Fruit fly (Drosophila melanogaster): ENCODE measurements around the gene CG13972.

Gene CG13972

DNA sequence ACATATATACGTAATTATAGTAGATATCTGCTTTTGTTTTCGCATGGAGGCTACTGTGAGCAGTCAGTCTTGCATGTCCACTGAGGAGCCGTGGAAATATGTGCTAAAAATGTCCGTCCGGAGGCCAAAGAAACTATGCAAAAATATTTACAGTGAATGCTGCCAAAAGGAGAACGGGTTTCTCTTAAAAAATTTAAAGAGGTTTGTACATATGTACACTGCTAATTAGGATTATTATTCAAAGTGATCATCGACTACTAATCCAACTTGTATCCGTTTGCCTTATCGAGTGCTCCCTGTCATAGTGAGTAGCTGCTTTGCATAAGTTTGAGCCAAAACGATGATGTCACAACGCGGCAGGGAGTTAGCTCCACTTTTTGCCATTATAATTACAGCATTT lies 39.9 kb upstream of the CG13972 start (continued):
- TF ChIP-seq Bteb2 (GFP tag; optimal IDR thresholded peaks at IDR 0.05) (no peak), CG17385 (GFP tag; optimal IDR thresholded peaks at IDR 0.05) (no peak), fru (optimal IDR thresholded peaks at IDR 0.05) (no peak), CG2199 (GFP tag; IDR thresholded peaks at IDR 0.05) (no peak), Opbp (GFP tag; IDR thresholded peaks at IDR 0.05; ENCODE audit: partially characterized antibody) (no peak), CG18262 (tag; optimal IDR thresholded peaks at IDR 0.05) (peak; percentile 7), tin (GFP tag; optimal IDR thresholded peaks at IDR 0.05) (peak; percentile 23), odd (GFP tag; optimal IDR thresholded peaks at IDR 0.05) (no peak), CG15269 (tag; optimal IDR thresholded peaks at IDR 0.05) (peak; percentile 52), CG31388 (GFP tag; optimal IDR thresholded peaks at IDR 0.05) (no peak), scrt (GFP tag; optimal IDR thresholded peaks at IDR 0.05) (peak; percentile 24), salm (tag; optimal IDR thresholded peaks at IDR 0.05) (no peak), Oli (tag; optimal IDR thresholded peaks at IDR 0.05) (peak; percentile 11), CG4730 (GFP tag; IDR thresholded peaks at IDR 0.05) (0 out of 2 replicates have a peak, but pooled peaks have one; percentile 11), chm (GFP tag; IDR thresholded peaks at IDR 0.05) (no peak), Rfx (GFP tag; IDR thresholded peaks at IDR 0.05) (peak; percentile 82), Fer3 (tag; optimal IDR thresholded peaks at IDR 0.05) (peak; percentile 59), gsb (GFP tag; IDR thresholded peaks at IDR 0.05) (no peak), h (optimal IDR thresholded peaks at IDR 0.05) (no peak), H2.0 (GFP tag; IDR thresholded peaks at IDR 0.05) (no peak), HmgD (GFP tag; optimal IDR thresholded peaks at IDR 0.05) (no peak), fd96Cb (tag; optimal IDR thresholded peaks at IDR 0.05) (no peak), CG3281 (GFP tag; optimal IDR thresholded peaks at IDR 0.05) (peak; percentile 61), Xrp1 (GFP tag; IDR thresholded peaks at IDR 0.05) (0 out of 2 replicates have a peak, but pooled peaks have one; percentile 18), CG3163 (GFP tag; optimal IDR thresholded peaks at IDR 0.05) (no peak), repo (GFP tag; optimal IDR thresholded peaks at IDR 0.05) (peak; percentile 24), CG17361 (GFP tag; IDR thresholded peaks at IDR 0.05) (peak; percentile 41; the same call in 2 of the 3 replicates), CG10267 (tag; optimal IDR thresholded peaks at IDR 0.05) (no peak), CG18599 (GFP tag; optimal IDR thresholded peaks at IDR 0.05) (peak; percentile 62), HLH4C (GFP tag; IDR thresholded peaks at IDR 0.05; ENCODE audit: partially characterized antibody) (no peak), slp2 (GFP tag; optimal IDR thresholded peaks at IDR 0.05) (no peak), org-1 (GFP tag; optimal IDR thresholded peaks at IDR 0.05) (peak; percentile 1), vvl (GFP tag; IDR thresholded peaks at IDR 0.05) (peak; percentile 67; the same call in 1 of the 2 replicates), CG4820 (GFP tag; optimal IDR thresholded peaks at IDR 0.05) (peak; percentile 2), Sry-δ (GFP tag; optimal IDR thresholded peaks at IDR 0.05) (peak; percentile 9), chn (GFP tag; optimal IDR thresholded peaks at IDR 0.05) (no peak), CG10959 (GFP tag; IDR thresholded peaks at IDR 0.05) (no peak), otp (GFP tag; IDR thresholded peaks at IDR 0.05) (no peak), CG9215 (GFP tag; IDR thresholded peaks at IDR 0.05) (peak; percentile 65), CG17912 (GFP tag; optimal IDR thresholded peaks at IDR 0.05) (no peak), Xbp1 (GFP tag; optimal IDR thresholded peaks at IDR 0.05) (peak; percentile 17), nom (GFP tag; optimal IDR thresholded peaks at IDR 0.05) (no peak), Eip74EF (GFP tag; optimal IDR thresholded peaks at IDR 0.05) (no peak), CG14441 (GFP tag; IDR thresholded peaks at IDR 0.05) (peak; percentile 59), abd-A (tag; optimal IDR thresholded peaks at IDR 0.05) (no peak), Hr39 (optimal IDR thresholded peaks at IDR 0.05) (no peak), CG4282 (GFP tag; optimal IDR thresholded peaks at IDR 0.05) (no peak), zen2 (GFP tag; IDR thresholded peaks at IDR 0.05; ENCODE audit: partially characterized antibody) (no peak), caup (GFP tag; optimal IDR thresholded peaks at IDR 0.05; ENCODE audit: severe bottlenecking) (peak; percentile 51), Deaf1 (tag; optimal IDR thresholded peaks at IDR 0.05) (peak; percentile 0), D19A (tag; optimal IDR thresholded peaks at IDR 0.05) (no peak), Ada2b (GFP tag; IDR thresholded peaks at IDR 0.05) (peak; percentile 75)
